Fruit fly (Drosophila melanogaster) whole organism, wandering third instar larva: ENCODE results near the gene CG3597.

Source experiments
- Abd-B ChIP-seq: fragments of >200 bp; optimal IDR thresholded peaks from 2 replicates; lab custom pipeline; 2017; ENCODE audit warnings: missing biosample characterization, missing genetic modification characterization
- CG32264 ChIP-seq: fragments of 200-800 bp; sonication (Bioruptor generic); optimal IDR thresholded peaks from 2 replicates; lab custom pipeline; 2016; ENCODE audit warnings: missing biosample characterization, missing genetic modification characterization
- CG9705 ChIP-seq: fragments of 200-800 bp; sonication (Bioruptor generic); optimal IDR thresholded peaks from 2 replicates; lab custom pipeline; 2018; ENCODE audit warnings: missing biosample characterization, mild to moderate bottlenecking, missing genetic modification characterization
- CrebA ChIP-seq: fragments of 200-800 bp; sonication (Bioruptor generic); optimal IDR thresholded peaks from 2 replicates; lab custom pipeline; 2016; ENCODE audit warnings: missing biosample characterization, mild to moderate bottlenecking, missing genetic modification characterization, borderline replicate concordance
- Dfd ChIP-seq: fragments of >200 bp; optimal IDR thresholded peaks from 2 replicates; lab custom pipeline; 2017; ENCODE audit warnings: missing biosample characterization, missing genetic modification characterization
- Dif ChIP-seq: fragments of 200-275, 200-300 bp; sonication (Bioruptor generic); optimal IDR thresholded peaks from 2 replicates; lab custom pipeline; 2018; ENCODE audit warnings: missing biosample characterization, missing genetic modification characterization; ENCODE audit not compliant: partially characterized antibody
- GATAd ChIP-seq: sonication (Bioruptor generic); optimal IDR thresholded peaks from 2 replicates; lab custom pipeline; 2016; ENCODE audit warnings: missing biosample characterization, missing genetic modification characterization
- HLH106 ChIP-seq: fragments of 200-800 bp; optimal IDR thresholded peaks from 3 replicates; lab custom pipeline; 2019; ENCODE audit warnings: missing biosample characterization, mild to moderate bottlenecking, missing genetic modification characterization, moderate library complexity
- Hnf4 ChIP-seq: fragments of 200-800 bp; sonication (Bioruptor generic); optimal IDR thresholded peaks from 2 replicates; lab custom pipeline; 2016; ENCODE audit warnings: missing biosample characterization, mild to moderate bottlenecking, missing genetic modification characterization
- Hr78 ChIP-seq: fragments of >200 bp; optimal IDR thresholded peaks from 2 replicates; lab custom pipeline; 2017; ENCODE audit warnings: missing biosample characterization, missing genetic modification characterization
- Hr83 ChIP-seq: fragments of 200-300 bp; sonication (Bioruptor generic); optimal IDR thresholded peaks from 2 replicates; lab custom pipeline; 2016; ENCODE audit warnings: missing biosample characterization, mild to moderate bottlenecking, missing genetic modification characterization, moderate library complexity; ENCODE audit not compliant: poor library complexity, severe bottlenecking
- Jra ChIP-seq: sonication (Bioruptor generic); optimal IDR thresholded peaks from 2 replicates; lab custom pipeline; 2016; ENCODE audit warnings: missing biosample characterization, missing genetic modification characterization
- Mio ChIP-seq: sonication (Bioruptor generic); optimal IDR thresholded peaks from 2 replicates; lab custom pipeline; 2016; ENCODE audit warnings: missing biosample characterization, missing genetic modification characterization
- Myc ChIP-seq: fragments of >200 bp; optimal IDR thresholded peaks from 2 replicates; lab custom pipeline; 2017
- N ChIP-seq: fragments of >200 bp; optimal IDR thresholded peaks from 2 replicates; lab custom pipeline; 2018; ENCODE audit warnings: missing biosample characterization, missing external identifiers, missing genetic modification characterization
- OdsH ChIP-seq: fragments of 200-800 bp; sonication (Bioruptor generic); optimal IDR thresholded peaks from 2 replicates; lab custom pipeline; 2016; ENCODE audit warnings: missing biosample characterization, mild to moderate bottlenecking, missing genetic modification characterization
- Rel ChIP-seq, 2 experiments: fragments of 200-800 bp; sonication (Bioruptor generic) in 1 of 2; optimal IDR thresholded peaks; 2 replicates in 1 of 2; 3 replicates in 1 of 2; lab custom pipeline; 2016 to 2019; ENCODE audit warnings: mild to moderate bottlenecking in 2 of 2, missing biosample characterization in 2 of 2, missing genetic modification characterization in 2 of 2, moderate library complexity in 1 of 2
- Sp1 ChIP-seq: fragments of 200-800 bp; sonication (Bioruptor generic); optimal IDR thresholded peaks from 3 replicates; lab custom pipeline; 2019; ENCODE audit warnings: missing biosample characterization, mild to moderate bottlenecking, missing genetic modification characterization, moderate library complexity
- Vsx2 ChIP-seq: fragments of 200-300, 225-300 bp; sonication (Bioruptor generic); optimal IDR thresholded peaks from 2 replicates; lab custom pipeline; 2018; ENCODE audit warnings: missing biosample characterization, missing genetic modification characterization; ENCODE audit not compliant: partially characterized antibody
- br ChIP-seq: fragments of 200-800 bp; sonication (Bioruptor generic); optimal IDR thresholded peaks from 2 replicates; lab custom pipeline; 2016; ENCODE audit warnings: missing biosample characterization, missing genetic modification characterization
- brk ChIP-seq: fragments of 200-800 bp; sonication (Bioruptor generic); optimal IDR thresholded peaks from 2 replicates; lab custom pipeline; 2016; ENCODE audit warnings: missing biosample characterization, mild to moderate bottlenecking, missing genetic modification characterization
- dl ChIP-seq, 2 experiments: fragments of 175-275, 200-275 bp in 1 of 2; fragments of 200-275 bp in 1 of 2; sonication (Bioruptor generic); optimal IDR thresholded peaks; lab custom pipeline; 2018; ENCODE audit warnings: mild to moderate bottlenecking in 2 of 2, missing biosample characterization in 2 of 2, missing genetic modification characterization in 2 of 2, moderate library complexity in 2 of 2; ENCODE audit not compliant: partially characterized antibody in 2 of 2, insufficient read depth in 1 of 2
- dmrt93B ChIP-seq: fragments of 200-800 bp; sonication (Bioruptor generic); optimal IDR thresholded peaks from 2 replicates; lab custom pipeline; 2018; ENCODE audit warnings: missing biosample characterization, mild to moderate bottlenecking, missing genetic modification characterization
- dsf ChIP-seq: sonication (Bioruptor generic); optimal IDR thresholded peaks from 2 replicates; lab custom pipeline; 2016; ENCODE audit warnings: missing biosample characterization, missing genetic modification characterization, borderline replicate concordance
- ey ChIP-seq: fragments of 200-800 bp; sonication (Bioruptor generic); optimal IDR thresholded peaks from 2 replicates; lab custom pipeline; 2016; ENCODE audit warnings: missing biosample characterization, missing genetic modification characterization
- foxo ChIP-seq, 2 experiments: fragments of 200-800 bp; sonication (Bioruptor generic); optimal IDR thresholded peaks; 2 replicates in 1 of 2; 3 replicates in 1 of 2; lab custom pipeline; 2016 to 2017; ENCODE audit warnings: missing biosample characterization in 2 of 2, missing genetic modification characterization in 2 of 2
- fru ChIP-seq: fragments of 200-800 bp; sonication (Bioruptor generic); optimal IDR thresholded peaks from 3 replicates; lab custom pipeline; 2016; ENCODE audit warnings: missing biosample characterization, mild to moderate bottlenecking, missing genetic modification characterization
- h ChIP-seq: fragments of 200-800 bp; sonication (Bioruptor generic); optimal IDR thresholded peaks from 3 replicates; lab custom pipeline; 2016; ENCODE audit warnings: missing biosample characterization, mild to moderate bottlenecking, missing genetic modification characterization
- jim ChIP-seq: fragments of 175-275, 200-325 bp; sonication (Bioruptor generic); optimal IDR thresholded peaks from 2 replicates; lab custom pipeline; 2016; ENCODE audit warnings: missing biosample characterization, mild to moderate bottlenecking, missing genetic modification characterization
- lola ChIP-seq: fragments of >200 bp; optimal IDR thresholded peaks from 2 replicates; lab custom pipeline; 2017; ENCODE audit warnings: missing biosample characterization, missing genetic modification characterization
- pan ChIP-seq: fragments of >200 bp; optimal IDR thresholded peaks from 2 replicates; lab custom pipeline; 2017
- psq ChIP-seq: fragments of 200-800 bp; sonication (Bioruptor generic); optimal IDR thresholded peaks from 3 replicates; lab custom pipeline; 2017; ENCODE audit warnings: missing biosample characterization, mild to moderate bottlenecking, missing genetic modification characterization, moderate library complexity
- rgr ChIP-seq: fragments of 200-800 bp; sonication (Bioruptor generic); optimal IDR thresholded peaks from 3 replicates; lab custom pipeline; 2016; ENCODE audit warnings: missing biosample characterization, mild to moderate bottlenecking, missing genetic modification characterization
- sage ChIP-seq: fragments of 200-800 bp; sonication (Bioruptor generic); optimal IDR thresholded peaks from 2 replicates; lab custom pipeline; 2016; ENCODE audit warnings: missing biosample characterization, mild to moderate bottlenecking, missing genetic modification characterization
- sv ChIP-seq: fragments of 200-800 bp; sonication (Bioruptor generic); optimal IDR thresholded peaks from 3 replicates; lab custom pipeline; 2016; ENCODE audit warnings: missing biosample characterization, missing genetic modification characterization
- tai ChIP-seq: sonication (Bioruptor generic); optimal IDR thresholded peaks from 2 replicates; lab custom pipeline; 2016; ENCODE audit warnings: missing biosample characterization, missing genetic modification characterization
- usp ChIP-seq: fragments of >200 bp; optimal IDR thresholded peaks from 2 replicates; lab custom pipeline; 2017; ENCODE audit warnings: missing biosample characterization, missing genetic modification characterization
- woc ChIP-seq: sonication (Bioruptor generic); optimal IDR thresholded peaks from 2 replicates; lab custom pipeline; 2016; ENCODE audit warnings: missing biosample characterization, mild to moderate bottlenecking, missing genetic modification characterization

CG3597 gene

DNA sequence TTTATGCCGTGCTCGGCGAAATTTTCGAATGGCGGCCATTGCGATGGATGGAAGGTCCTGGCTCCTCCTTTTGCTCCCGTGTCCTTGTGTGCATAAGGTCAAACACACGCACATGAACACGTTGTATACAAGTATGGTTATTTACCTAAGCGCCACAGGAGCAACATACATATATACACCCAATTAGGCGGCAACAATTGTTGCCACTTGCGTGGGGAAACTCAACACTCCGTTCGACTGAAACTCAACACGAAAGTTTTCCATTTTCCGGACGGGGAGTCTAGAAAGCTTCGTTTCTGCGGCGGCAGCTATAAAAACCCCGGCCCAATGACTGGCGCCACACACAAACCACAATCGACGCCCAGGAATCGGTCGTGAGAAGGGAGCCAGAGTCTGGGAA is 20.0 kb upstream of the CG3597 start, which contains the start of gene CG46448:
TSS of gene CG46448 (plus strand) at position 340 of the 400 bp plus-strand sequence.
- TF ChIP-seq lola = no peak
- TF ChIP-seq GATAd (GFP tag; lab: Kevin White, UChicago) = no peak
- TF ChIP-seq Hnf4 (GFP tag; lab: Kevin White, UChicago) = no peak
- TF ChIP-seq Rel (GFP tag; optimal IDR thresholded peaks at IDR 0.05; lab: Kevin White, UChicago) = no peak
- TF ChIP-seq Rel (tag; optimal IDR thresholded peaks at IDR 0.05; lab: Kevin White, UChicago) = no peak
- TF ChIP-seq jim (GFP tag; lab: Kevin White, UChicago) = no peak
- TF ChIP-seq OdsH = no peak
- TF ChIP-seq Hr83 (GFP tag; lab: Kevin White, UChicago) = no peak

DNA sequence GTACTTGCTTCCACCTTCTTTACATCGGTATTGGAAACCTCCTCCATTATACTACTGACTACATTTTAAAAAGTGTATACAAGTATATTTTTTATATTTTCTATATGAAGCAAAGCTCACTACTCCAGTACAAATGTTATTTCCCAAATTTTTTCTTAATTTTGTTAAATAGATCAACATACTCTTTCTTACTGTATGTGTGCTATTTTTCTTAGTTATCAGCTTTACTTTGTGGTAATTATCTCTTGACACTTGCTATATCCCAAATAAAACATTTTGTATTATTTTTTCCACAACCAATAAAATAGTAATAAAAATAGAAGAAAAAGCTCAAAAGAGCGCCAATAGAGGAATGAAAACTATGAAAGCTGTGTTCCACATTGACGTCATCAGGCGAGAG is 19.3 kb upstream of the CG3597 start, which contains the start of gene CG43750:
TSS of gene CG43750 (minus strand) at position 101 of the 400 bp plus-strand sequence.
- TF ChIP-seq dmrt93B (GFP tag; lab: Kevin White, UChicago) (no peak), GATAd (GFP tag; lab: Kevin White, UChicago) (no peak), Hnf4 (GFP tag; lab: Kevin White, UChicago) (no peak), brk (no peak), psq (no peak), Vsx2 (no peak), CG32264 (no peak), woc (no peak)

DNA sequence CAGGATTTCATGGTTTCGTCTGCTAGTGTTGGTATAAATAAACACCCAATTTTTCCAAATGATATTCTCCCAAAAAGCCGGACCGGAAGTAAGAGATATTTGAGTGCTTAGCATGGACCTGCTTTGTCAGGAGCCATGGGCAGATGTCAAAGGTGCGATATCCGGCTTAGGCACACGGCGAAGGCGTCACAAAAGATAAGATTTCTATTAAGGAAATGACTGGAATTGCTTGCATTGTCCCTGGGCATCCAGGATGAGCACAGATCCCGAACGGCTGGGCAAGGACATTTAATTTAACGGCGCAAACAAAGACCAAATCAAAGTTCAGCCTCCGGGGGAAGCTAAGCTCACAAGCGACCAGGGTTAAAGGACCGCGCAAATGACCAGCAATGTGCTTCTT is 14.4 kb upstream of the CG3597 start, which contains the start of gene CG3557:
TSS of gene CG3557 (minus strand) at position 101 of the 400 bp plus-strand sequence.
- no peak for TF ChIP-seq tai (GFP tag; lab: Kevin White, UChicago)

- TF ChIP-seq pan = no peak
- peak; percentile 77 for TF ChIP-seq Dif
- TF ChIP-seq psq = no peak
Observed at dm6 chr2L:2382971-2383370, 11.6 kb upstream of the CG3597 start, which contains the start of gene PIG-Wa. Gene PIG-Wa, plus strand, starts transcription at chr2L:2383202.

dm6 chr2L:2380805-2381204 is 9.5 kb upstream of the CG3597 start, which contains the start of gene Eogt:
Gene Eogt, plus strand, starts transcription at chr2L:2381097.
- TF ChIP-seq pan = no peak
- TF ChIP-seq ey (GFP tag; lab: Kevin White, UChicago) = peak; percentile 85
- peak; percentile 97 for TF ChIP-seq HLH106 (tag; lab: Kevin White, UChicago)
- no peak for TF ChIP-seq Vsx2
- TF ChIP-seq Abd-B = no peak
- TF ChIP-seq jim (GFP tag; lab: Kevin White, UChicago) = peak; percentile 15
- TF ChIP-seq Hnf4 (GFP tag; lab: Kevin White, UChicago) = no peak
- TF ChIP-seq CrebA (GFP tag; lab: Kevin White, UChicago) = no peak
- peak; percentile 85 for TF ChIP-seq fru (GFP tag; lab: Kevin White, UChicago)
- no peak for TF ChIP-seq Dfd (GFP tag; lab: Kevin White, UChicago)
- no peak for TF ChIP-seq Rel (GFP tag; optimal IDR thresholded peaks at IDR 0.05; lab: Kevin White, UChicago)
- TF ChIP-seq Rel (tag; optimal IDR thresholded peaks at IDR 0.05; lab: Kevin White, UChicago) = peak; percentile 76
- peak; percentile 32 for TF ChIP-seq Mio
- TF ChIP-seq foxo (GFP tag; optimal IDR thresholded peaks at IDR 0.05; lab: Kevin White, UChicago) = peak in 1 of 2 experiments; percentile 94
- no peak for TF ChIP-seq brk
- TF ChIP-seq usp (GFP tag; lab: Kevin White, UChicago) = no peak
- peak; percentile 89 for TF ChIP-seq h (GFP tag; lab: Kevin White, UChicago)
- TF ChIP-seq Myc (lab: Kevin White, UChicago) = peak; percentile 21
- peak; percentile 91 for TF ChIP-seq rgr
- TF ChIP-seq CG32264 = peak; percentile 18
- peak; percentile 95 for TF ChIP-seq Sp1 (GFP tag; lab: Kevin White, UChicago)
- TF ChIP-seq br (GFP tag; lab: Kevin White, UChicago) = peak; percentile 81
- peak; percentile 86 for TF ChIP-seq OdsH
- TF ChIP-seq Hr78 (GFP tag; lab: Kevin White, UChicago) = no peak
- TF ChIP-seq Hr83 (GFP tag; lab: Kevin White, UChicago) = peak; percentile 2
- TF ChIP-seq dmrt93B (GFP tag; lab: Kevin White, UChicago) = peak; percentile 92
- peak; percentile 75 for TF ChIP-seq GATAd (GFP tag; lab: Kevin White, UChicago)
- no peak for TF ChIP-seq lola
- no peak for TF ChIP-seq Jra (GFP tag; lab: Kevin White, UChicago)
- no peak for TF ChIP-seq tai (GFP tag; lab: Kevin White, UChicago)
- TF ChIP-seq dsf (GFP tag; lab: Kevin White, UChicago) = peak; percentile 67
- no peak for TF ChIP-seq N (GFP tag; lab: Kevin White, UChicago)
- peak; percentile 91 for TF ChIP-seq CG9705 (GFP tag; lab: Kevin White, UChicago)
- peak; percentile 85 for TF ChIP-seq sv (GFP tag; lab: Kevin White, UChicago)
- peak; percentile 80 for TF ChIP-seq psq
- peak; percentile 87 for TF ChIP-seq woc
- no peak for TF ChIP-seq sage (GFP tag; lab: Kevin White, UChicago)
- no peak for TF ChIP-seq Dif
- TF ChIP-seq dl (GFP tag; optimal IDR thresholded peaks at IDR 0.05; lab: Kevin White, UChicago; ENCODE audit: insufficient read depth in 1 of 2, partially characterized antibody in 2 of 2) = no peak
- TF ChIP-seq, all 38 proteins: peak for 22
